Worm (Caenorhabditis elegans) whole organism, mixed stage, embryonic: ENCODE results near the gene C39E9.7.

Source experiments
- M03D4.4 ChIP-seq: sonication (generic microtip); optimal IDR thresholded peaks from 2 replicates; lab custom pipeline; 2017; ENCODE audit warnings: mild to moderate bottlenecking, missing genetic modification characterization, missing compliant biosample characterization
- bed-3 ChIP-seq: fragments of 200-800 bp; sonication (Bioruptor generic); optimal IDR thresholded peaks from 3 replicates; lab custom pipeline; 2018; ENCODE audit warnings: mild to moderate bottlenecking, missing genetic modification characterization, moderate library complexity, missing compliant biosample characterization
- ceh-39 ChIP-seq: fragments of 150-350 bp; optimal IDR thresholded peaks from 2 replicates; lab custom pipeline; 2014; ENCODE audit warnings: missing biosample characterization, missing genetic modification characterization
- ceh-43 ChIP-seq: fragments of 200-800 bp; sonication (Bioruptor generic); optimal IDR thresholded peaks from 2 replicates; lab custom pipeline; 2018; ENCODE audit warnings: mild to moderate bottlenecking, missing genetic modification characterization, moderate library complexity, missing compliant biosample characterization
- ceh-83 ChIP-seq: fragments of 200-800 bp; sonication (Bioruptor generic); optimal IDR thresholded peaks from 2 replicates; lab custom pipeline; 2018; ENCODE audit warnings: mild to moderate bottlenecking, missing genetic modification characterization, missing compliant biosample characterization
- ces-1 ChIP-seq: fragments of 150-350 bp; optimal IDR thresholded peaks from 2 replicates; lab custom pipeline; 2014; ENCODE audit warnings: missing biosample characterization, missing genetic modification reagents, missing genetic modification characterization
- cnd-1 ChIP-seq: fragments of 200-800 bp; sonication (Bioruptor generic); optimal IDR thresholded peaks from 2 replicates; lab custom pipeline; 2018; ENCODE audit warnings: mild to moderate bottlenecking, missing genetic modification characterization, missing compliant biosample characterization
- drap-1 ChIP-seq: fragments of 200-800 bp; sonication (Bioruptor generic); optimal IDR thresholded peaks from 3 replicates; lab custom pipeline; 2018; ENCODE audit warnings: mild to moderate bottlenecking, missing genetic modification characterization, missing compliant biosample characterization
- elt-1 ChIP-seq: sonication (generic microtip); optimal IDR thresholded peaks from 2 replicates; lab custom pipeline; 2017; ENCODE audit warnings: missing genetic modification characterization, mild to moderate bottlenecking, missing compliant biosample characterization, antibody characterized with exemption, moderate library complexity, borderline replicate concordance; ENCODE audit not compliant: insufficient read depth
- flh-1 ChIP-seq: fragments of 200-800 bp; sonication (Bioruptor generic); optimal IDR thresholded peaks from 2 replicates; lab custom pipeline; 2018; ENCODE audit warnings: mild to moderate bottlenecking, missing genetic modification characterization, moderate library complexity, missing compliant biosample characterization
- ham-2 ChIP-seq: fragments of 200-800 bp; sonication (Bioruptor generic); optimal IDR thresholded peaks from 2 replicates; lab custom pipeline; 2018; ENCODE audit warnings: mild to moderate bottlenecking, missing genetic modification characterization, missing compliant biosample characterization
- hlh-1 ChIP-seq: fragments of 150-350 bp; optimal IDR thresholded peaks from 2 replicates; lab custom pipeline; 2014; ENCODE audit warnings: missing biosample characterization, missing genetic modification reagents, missing genetic modification characterization
- lin-32 ChIP-seq: fragments of 200-800 bp; sonication (Bioruptor generic); optimal IDR thresholded peaks from 2 replicates; lab custom pipeline; 2018; ENCODE audit warnings: mild to moderate bottlenecking, missing genetic modification characterization, missing compliant biosample characterization
- lsy-2 ChIP-seq: fragments of 150-350 bp; optimal IDR thresholded peaks from 2 replicates; lab custom pipeline; 2014; ENCODE audit warnings: missing biosample characterization, missing genetic modification characterization
- mab-5 ChIP-seq: fragments of 150-350 bp; optimal IDR thresholded peaks from 2 replicates; lab custom pipeline; 2014; ENCODE audit warnings: missing biosample characterization, missing genetic modification characterization
- mep-1 ChIP-seq: fragments of 150-350 bp; optimal IDR thresholded peaks from 2 replicates; lab custom pipeline; 2017; ENCODE audit warnings: missing biosample characterization, missing genetic modification reagents, missing genetic modification characterization, inconsistent platforms
- nhr-12 ChIP-seq: fragments of 150-350 bp; optimal IDR thresholded peaks from 2 replicates; lab custom pipeline; 2014; ENCODE audit warnings: missing biosample characterization, missing genetic modification characterization
- nhr-2 ChIP-seq: fragments of 150-350 bp; optimal IDR thresholded peaks from 2 replicates; lab custom pipeline; 2014; ENCODE audit warnings: missing biosample characterization, missing genetic modification characterization
- nhr-237 ChIP-seq: fragments of 150-350 bp; optimal IDR thresholded peaks from 2 replicates; lab custom pipeline; 2014; ENCODE audit warnings: missing biosample characterization, missing genetic modification characterization
- nhr-28 ChIP-seq: fragments of 150-350 bp; optimal IDR thresholded peaks from 2 replicates; lab custom pipeline; 2014; ENCODE audit warnings: missing biosample characterization, missing genetic modification characterization
- nhr-76 ChIP-seq: sonication (generic microtip); optimal IDR thresholded peaks from 2 replicates; lab custom pipeline; 2017; ENCODE audit warnings: missing biosample characterization, missing genetic modification characterization
- sem-2 ChIP-seq: fragments of 200-800 bp; sonication (Bioruptor generic); optimal IDR thresholded peaks from 2 replicates; lab custom pipeline; 2018; ENCODE audit warnings: mild to moderate bottlenecking, missing genetic modification characterization, missing compliant biosample characterization
- snpc-4 ChIP-seq: fragments of 150-350 bp; optimal IDR thresholded peaks from 2 replicates; lab custom pipeline; 2014; ENCODE audit warnings: missing biosample characterization, missing genetic modification characterization
- sptf-1 ChIP-seq: sonication (generic microtip); optimal IDR thresholded peaks from 2 replicates; lab custom pipeline; 2017; ENCODE audit warnings: mild to moderate bottlenecking, missing genetic modification characterization, moderate library complexity, missing compliant biosample characterization
- tbx-8 ChIP-seq: fragments of 200-800 bp; sonication (Bioruptor generic); optimal IDR thresholded peaks from 2 replicates; lab custom pipeline; 2018; ENCODE audit warnings: mild to moderate bottlenecking, missing genetic modification characterization, moderate library complexity, missing compliant biosample characterization
- unc-120 ChIP-seq: sonication (generic microtip); optimal IDR thresholded peaks from 2 replicates; lab custom pipeline; 2017; ENCODE audit warnings: missing genetic modification characterization, missing compliant biosample characterization; ENCODE audit not compliant: poor library complexity, severe bottlenecking
- unc-62 ChIP-seq: fragments of 150-350 bp; optimal IDR thresholded peaks from 2 replicates; lab custom pipeline; 2014; ENCODE audit warnings: missing biosample characterization, missing genetic modification reagents, missing genetic modification characterization
- ztf-11 ChIP-seq: fragments of 150-350 bp; optimal IDR thresholded peaks from 2 replicates; lab custom pipeline; 2014; ENCODE audit warnings: missing biosample characterization, missing genetic modification characterization

The C39E9.7 gene

ce11 chrIV:13077694-13078093, 1.2 kb upstream of the C39E9.7 start:
- TF ChIP-seq lsy-2 (tag; lab: Kevin White, UChicago), result no peak
- no peak for TF ChIP-seq hlh-1 (tag; lab: Kevin White, UChicago)
- TF ChIP-seq cnd-1 (tag; lab: Kevin White, UChicago), result no peak
- TF ChIP-seq mep-1 (tag; lab: Kevin White, UChicago), result no peak
- TF ChIP-seq ceh-43 (GFP tag; lab: Kevin White, UChicago), result no peak
- no peak for TF ChIP-seq drap-1 (GFP tag; lab: Kevin White, UChicago)
- no peak for TF ChIP-seq nhr-2 (tag; lab: Kevin White, UChicago)

DNA sequence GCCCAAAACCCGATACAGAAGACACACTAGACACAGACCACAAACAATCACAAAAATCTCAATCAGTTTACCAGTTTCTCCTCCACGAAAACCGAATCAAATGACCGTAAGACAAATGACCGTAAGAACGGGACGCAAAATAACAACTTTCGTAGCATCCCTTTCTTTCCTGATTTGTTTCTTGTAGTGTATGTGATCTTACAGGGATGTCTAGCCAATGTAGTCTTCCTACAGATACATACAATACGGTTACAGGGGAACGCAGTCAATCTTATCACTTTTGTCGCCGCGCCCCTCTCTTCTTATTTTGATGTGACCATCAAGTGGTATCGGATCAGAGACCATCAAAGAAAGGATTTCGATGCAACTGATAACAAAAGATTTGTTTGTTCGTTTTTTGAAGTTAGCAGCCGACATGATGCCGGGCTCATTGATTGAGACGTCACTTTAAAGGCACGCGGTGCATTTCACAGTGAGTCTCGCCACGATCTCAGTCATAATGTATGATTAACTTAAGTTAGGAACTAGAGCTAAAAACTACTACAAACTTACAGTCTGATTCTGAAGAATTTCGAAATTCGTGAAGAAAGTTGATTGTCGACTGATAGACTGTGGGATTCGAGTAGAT, 781 bp downstream of the C39E9.7 start:
- TF ChIP-seq bed-3 (GFP tag; lab: Kevin White, UChicago) (no peak), mep-1 (tag; lab: Kevin White, UChicago) (no peak), ceh-39 (tag; lab: Kevin White, UChicago) (no peak), lsy-2 (tag; lab: Kevin White, UChicago) (no peak), snpc-4 (no peak), ceh-83 (GFP tag; lab: Kevin White, UChicago) (no peak), nhr-12 (tag; lab: Kevin White, UChicago) (no peak), nhr-237 (tag; lab: Kevin White, UChicago) (no peak), sem-2 (no peak), unc-120 (tag; lab: Kevin White, UChicago) (no peak), ces-1 (GFP tag; lab: Kevin White, UChicago) (no peak), tbx-8 (no peak), lin-32 (GFP tag; lab: Kevin White, UChicago) (no peak)

ce11 chrIV:13071445-13071844, 5.1 kb downstream of the C39E9.7 start, which contains the start of gene scl-8:
TSS of gene scl-8 (plus strand) at chrIV:13071745.
- TF ChIP-seq elt-1 (tag; lab: Kevin White, UChicago) (no peak), ztf-11 (tag; lab: Kevin White, UChicago) (no peak), lsy-2 (tag; lab: Kevin White, UChicago) (no peak), hlh-1 (tag; lab: Kevin White, UChicago) (no peak), mab-5 (no peak), unc-62 (GFP tag; lab: Kevin White, UChicago) (no peak), sptf-1 (tag; lab: Kevin White, UChicago) (no peak), ceh-83 (GFP tag; lab: Kevin White, UChicago) (no peak), drap-1 (GFP tag; lab: Kevin White, UChicago) (no peak), nhr-237 (tag; lab: Kevin White, UChicago) (no peak), ceh-39 (tag; lab: Kevin White, UChicago) (no peak), unc-120 (tag; lab: Kevin White, UChicago) (no peak), lin-32 (GFP tag; lab: Kevin White, UChicago) (no peak), nhr-28 (no peak), bed-3 (GFP tag; lab: Kevin White, UChicago) (no peak), cnd-1 (tag; lab: Kevin White, UChicago) (no peak), M03D4.4 (no peak)
- TF ChIP-seq, all 35 proteins: peak for 0

- TF ChIP-seq unc-62 (GFP tag; lab: Kevin White, UChicago) (no peak), cnd-1 (tag; lab: Kevin White, UChicago) (no peak), lin-32 (GFP tag; lab: Kevin White, UChicago) (no peak), ceh-43 (GFP tag; lab: Kevin White, UChicago) (no peak), ham-2 (GFP tag; lab: Kevin White, UChicago) (no peak)
Measured at ce11 chrIV:13070142-13070541, 6.4 kb downstream of the C39E9.7 start, which contains the start of gene scl-7. TSS of gene scl-7 (plus strand) at chrIV:13070442.

ce11 chrIV:13068451-13068850, 8.1 kb downstream of the C39E9.7 start, which contains the start of gene scl-6:
TSS of gene scl-6 (plus strand) at chrIV:13068751.
- TF ChIP-seq ztf-11 (tag; lab: Kevin White, UChicago) (no peak), drap-1 (GFP tag; lab: Kevin White, UChicago) (no peak), nhr-76 (tag; lab: Kevin White, UChicago) (no peak), nhr-12 (tag; lab: Kevin White, UChicago) (no peak), nhr-28 (no peak), lsy-2 (tag; lab: Kevin White, UChicago) (no peak), flh-1 (GFP tag; lab: Kevin White, UChicago) (no peak)
